Fruit fly (Drosophila melanogaster): ENCODE measurements around the gene fy.

dm6 chr2L:8393122-8393521 lies 10.0 kb downstream of the fy start, which contains the start of gene Acp29AB:
- TF ChIP-seq mirr (GFP tag; optimal IDR thresholded peaks at IDR 0.05) (no peak), CG7372 (GFP tag; IDR thresholded peaks at IDR 0.05) (no peak), Dad (GFP tag; optimal IDR thresholded peaks at IDR 0.05) (no peak), CG17385 (GFP tag; optimal IDR thresholded peaks at IDR 0.05) (no peak), peb (GFP tag; IDR thresholded peaks at IDR 0.05) (no peak), ro (GFP tag; IDR thresholded peaks at IDR 0.05) (no peak), CG18262 (tag; optimal IDR thresholded peaks at IDR 0.05) (no peak), scrt (GFP tag; optimal IDR thresholded peaks at IDR 0.05) (no peak)
